Fruit fly (Drosophila melanogaster) whole organism, pupa: ENCODE measurements around the gene Rab7.
A peak's percentile ranks its signal among the peaks of the same experiment; 100 is the strongest.

Experiments used
- CG12605 ChIP-seq: fragments of 200-800 bp; sonication (Bioruptor generic); IDR thresholded peaks from 2 replicates; pipeline ENCODE4 v1.3.6; 2022; ENCODE audit warnings: missing biosample characterization, missing genetic modification characterization
- CG13204 ChIP-seq: fragments of 200-800 bp; sonication (Bioruptor generic); optimal IDR thresholded peaks from 2 replicates; lab custom pipeline; 2018; ENCODE audit warnings: missing biosample characterization, mild to moderate bottlenecking, missing genetic modification characterization, moderate library complexity
- CG34367 ChIP-seq: fragments of 200-800 bp; sonication (Bioruptor generic); optimal IDR thresholded peaks from 2 replicates; lab custom pipeline; 2018; ENCODE audit warnings: missing biosample characterization, mild to moderate bottlenecking, missing genetic modification characterization
- EcR ChIP-seq: fragments of 200-800 bp; sonication (Bioruptor generic); optimal IDR thresholded peaks from 3 replicates; lab custom pipeline; 2019; ENCODE audit warnings: missing biosample characterization, missing genetic modification characterization, mild to moderate bottlenecking, moderate library complexity, missing genetic modification reagents
- Ets98B ChIP-seq: fragments of 200-800 bp; sonication (Bioruptor generic); IDR thresholded peaks from 2 replicates; pipeline ENCODE4 v1.3.6; 2022; ENCODE audit warnings: missing biosample characterization, missing genetic modification characterization
- fd96Ca ChIP-seq: fragments of 200-800 bp; sonication (Bioruptor generic); IDR thresholded peaks from 3 replicates; pipeline ENCODE4 v1.3.6; 2022; ENCODE audit warnings: missing biosample characterization, missing genetic modification characterization

- no peak for TF ChIP-seq CG34367 (tag; lab: Kevin White, UChicago)
- TF ChIP-seq Ets98B (GFP tag; lab: Robert Waterston, UW), result no peak
- TF ChIP-seq EcR (GFP tag; lab: Kevin White, UChicago), result peak; percentile 86
- peak; percentile 51 for TF ChIP-seq CG13204 (GFP tag; lab: Kevin White, UChicago)
- no peak for TF ChIP-seq fd96Ca (GFP tag; lab: Robert Waterston, UW)
- TF ChIP-seq CG12605, result no peak
These were observed 46.1 kb downstream of the Rab7 start, which contains the start of gene Miro for dm6 chr3R:24038736-24039556.
